Worm (Caenorhabditis elegans) whole organism, midembryonic: ENCODE results near the gene Y47C4A.1.

Experiments used
- med-1 ChIP-seq: sonication (generic microtip); optimal IDR thresholded peaks from 2 replicates; lab custom pipeline; 2017; ENCODE audit warnings: missing genetic modification characterization, mild to moderate bottlenecking, missing compliant biosample characterization, antibody characterized with exemption, missing genetic modification reagents; ENCODE audit not compliant: insufficient read depth
- tab-1 ChIP-seq: fragments of 200-800 bp; sonication (Bioruptor generic); IDR thresholded peaks from 2 replicates; pipeline ENCODE4 v1.3.6; 2022; ENCODE audit warnings: missing genetic modification characterization, missing compliant biosample characterization
- ztf-29 ChIP-seq: fragments of 200-800 bp; sonication (Bioruptor generic); IDR thresholded peaks from 2 replicates; pipeline ENCODE4 v1.3.6; 2022; ENCODE audit warnings: missing genetic modification reagents, missing genetic modification characterization, missing compliant biosample characterization

ce11 chrX:312908-313307 lies 26.9 kb upstream of the Y47C4A.1 start, which contains the start of gene M02E1.4:
- no peak for TF ChIP-seq ztf-29 (GFP tag; lab: Robert Waterston, UW)
- TF ChIP-seq med-1 (GFP tag; lab: Kevin White, UChicago) = no peak
- no peak for TF ChIP-seq tab-1 (GFP tag; lab: Robert Waterston, UW)
